Worm (Caenorhabditis elegans) whole organism, L2 larva: ENCODE measurements around the gene T13H5.8.

ENCODE experiments used
- C34F6.9 ChIP-seq: fragments of 150-350 bp; optimal IDR thresholded peaks from 2 replicates; lab custom pipeline; 2014; ENCODE audit warnings: missing biosample characterization, missing genetic modification characterization
- F13H6.1 ChIP-seq: sonication (generic microtip); optimal IDR thresholded peaks from 2 replicates; lab custom pipeline; 2016; ENCODE audit warnings: missing genetic modification characterization, missing compliant biosample characterization
- Y55F3AM.14 ChIP-seq: fragments of 200-800 bp; sonication (Bioruptor generic); optimal IDR thresholded peaks from 2 replicates; lab custom pipeline; 2018; ENCODE audit warnings: mild to moderate bottlenecking, missing genetic modification characterization, missing compliant biosample characterization
- alr-1 ChIP-seq: fragments of 150-350 bp; optimal IDR thresholded peaks from 2 replicates; lab custom pipeline; 2014; ENCODE audit warnings: missing biosample characterization, missing genetic modification characterization
- aly-2 ChIP-seq: fragments of 150-350 bp; optimal IDR thresholded peaks from 2 replicates; lab custom pipeline; 2014; ENCODE audit warnings: missing biosample characterization, missing genetic modification characterization
- ama-1 ChIP-seq: fragments of 150-350 bp; optimal IDR thresholded peaks from 2 replicates; lab custom pipeline; 2018; ENCODE audit warnings: inconsistent platforms
- ceh-16 ChIP-seq: fragments of 150-350 bp; optimal IDR thresholded peaks from 2 replicates; lab custom pipeline; 2014; ENCODE audit warnings: missing biosample characterization, missing genetic modification characterization
- crh-2 ChIP-seq: sonication (generic microtip); optimal IDR thresholded peaks from 2 replicates; lab custom pipeline; 2017; ENCODE audit warnings: missing biosample characterization, missing genetic modification characterization
- egl-27 ChIP-seq: sonication (generic microtip); optimal IDR thresholded peaks from 3 replicates; lab custom pipeline; 2017; ENCODE audit warnings: missing biosample characterization, missing genetic modification reagents, missing genetic modification characterization
- elt-1 ChIP-seq: fragments of 150-350 bp; optimal IDR thresholded peaks from 2 replicates; lab custom pipeline; 2014; ENCODE audit warnings: missing biosample characterization, missing genetic modification characterization
- elt-3 ChIP-seq: sonication (generic microtip); optimal IDR thresholded peaks from 2 replicates; lab custom pipeline; 2017; ENCODE audit warnings: missing biosample characterization, missing genetic modification characterization
- fos-1 ChIP-seq: fragments of 150-350 bp; optimal IDR thresholded peaks from 2 replicates; lab custom pipeline; 2014; ENCODE audit warnings: missing biosample characterization, missing genetic modification characterization
- gmeb-1 ChIP-seq: fragments of 150-350 bp; optimal IDR thresholded peaks from 2 replicates; lab custom pipeline; 2014; ENCODE audit warnings: missing biosample characterization, missing genetic modification characterization
- lin-11 ChIP-seq: fragments of 150-350 bp; sonication (generic microtip); optimal IDR thresholded peaks from 2 replicates; lab custom pipeline; 2014; ENCODE audit warnings: missing biosample characterization, missing genetic modification characterization, inconsistent platforms, mixed read lengths
- lin-13 ChIP-seq: fragments of 150-350 bp; optimal IDR thresholded peaks from 2 replicates; lab custom pipeline; 2014; ENCODE audit warnings: missing biosample characterization, missing genetic modification reagents, missing genetic modification characterization
- lin-39 ChIP-seq: fragments of 150-350 bp; optimal IDR thresholded peaks from 2 replicates; lab custom pipeline; 2014; ENCODE audit warnings: missing biosample characterization, missing genetic modification reagents, missing genetic modification characterization
- lsy-2 ChIP-seq, 2 experiments: fragments of 150-350 bp in 1 of 2; sonication (generic microtip) in 1 of 2; optimal IDR thresholded peaks; 2 replicates each; lab custom pipeline; 2014 to 2017; ENCODE audit warnings: missing biosample characterization in 2 of 2, missing genetic modification characterization in 2 of 2
- mab-5 ChIP-seq: fragments of 150-350 bp; optimal IDR thresholded peaks from 2 replicates; lab custom pipeline; 2014; ENCODE audit warnings: missing biosample characterization, missing genetic modification characterization
- mbf-1 ChIP-seq: sonication (generic microtip); optimal IDR thresholded peaks from 2 replicates; lab custom pipeline; 2017; ENCODE audit warnings: missing biosample characterization, missing genetic modification characterization
- mdl-1 ChIP-seq, 2 experiments: fragments of 150-350 bp in 1 of 2; sonication (generic microtip) in 1 of 2; optimal IDR thresholded peaks; 2 replicates each; lab custom pipeline; 2017; ENCODE audit warnings: missing biosample characterization in 2 of 2, missing genetic modification characterization in 2 of 2
- nhr-129 ChIP-seq: fragments of 150-350 bp; optimal IDR thresholded peaks from 2 replicates; lab custom pipeline; 2014; ENCODE audit warnings: missing biosample characterization, missing genetic modification characterization
- nhr-21 ChIP-seq: fragments of 150-350 bp; optimal IDR thresholded peaks from 2 replicates; lab custom pipeline; 2014; ENCODE audit warnings: missing biosample characterization, missing genetic modification characterization
- nhr-237 ChIP-seq: fragments of 150-350 bp; optimal IDR thresholded peaks from 2 replicates; lab custom pipeline; 2014; ENCODE audit warnings: missing biosample characterization, missing genetic modification characterization
- nhr-25 ChIP-seq: fragments of 150-350 bp; sonication (generic microtip); optimal IDR thresholded peaks from 3 replicates; lab custom pipeline; 2014; ENCODE audit warnings: missing biosample characterization, missing genetic modification characterization
- nhr-6 ChIP-seq: fragments of 150-350 bp; optimal IDR thresholded peaks from 2 replicates; lab custom pipeline; 2014; ENCODE audit warnings: missing biosample characterization, missing genetic modification characterization
- nhr-77 ChIP-seq: fragments of 150-350 bp; optimal IDR thresholded peaks from 2 replicates; lab custom pipeline; 2014; ENCODE audit warnings: missing biosample characterization, missing genetic modification characterization
- sem-4 ChIP-seq: fragments of 150-350 bp; optimal IDR thresholded peaks from 2 replicates; lab custom pipeline; 2014; ENCODE audit warnings: missing biosample characterization, missing genetic modification reagents, missing genetic modification characterization
- skn-1 ChIP-seq: sonication (generic microtip); optimal IDR thresholded peaks from 2 replicates; lab custom pipeline; 2017; ENCODE audit warnings: missing biosample characterization, missing genetic modification characterization
- sma-3 ChIP-seq: sonication (generic microtip); optimal IDR thresholded peaks from 2 replicates; lab custom pipeline; 2016; ENCODE audit warnings: missing genetic modification reagents, missing genetic modification characterization, missing compliant biosample characterization
- sma-9 ChIP-seq, 2 experiments: fragments of 150-350 bp in 1 of 2; sonication (generic microtip) in 1 of 2; optimal IDR thresholded peaks; 2 replicates each; lab custom pipeline; 2014 to 2016; ENCODE audit warnings: missing genetic modification characterization in 2 of 2, mild to moderate bottlenecking in 1 of 2, missing biosample characterization in 1 of 2, missing compliant biosample characterization in 1 of 2, missing genetic modification reagents in 1 of 2, moderate library complexity in 1 of 2
- snpc-4 ChIP-seq: fragments of 150-350 bp; optimal IDR thresholded peaks from 2 replicates; lab custom pipeline; 2014; ENCODE audit warnings: missing biosample characterization, missing genetic modification characterization
- unc-39 ChIP-seq: fragments of 150-350 bp; optimal IDR thresholded peaks from 2 replicates; lab custom pipeline; 2014; ENCODE audit warnings: missing biosample characterization, missing genetic modification characterization
- unc-55 ChIP-seq: fragments of 150-350 bp; sonication (generic microtip); optimal IDR thresholded peaks from 3 replicates; lab custom pipeline; 2014; ENCODE audit warnings: missing biosample characterization, missing genetic modification reagents, missing genetic modification characterization
- unc-62 ChIP-seq: fragments of 150-350 bp; optimal IDR thresholded peaks from 2 replicates; lab custom pipeline; 2014; ENCODE audit warnings: missing biosample characterization, missing genetic modification reagents, missing genetic modification characterization
- zag-1 ChIP-seq: fragments of 150-350 bp; optimal IDR thresholded peaks from 2 replicates; lab custom pipeline; 2014; ENCODE audit warnings: missing biosample characterization, missing genetic modification characterization

T13H5.8 gene

DNA sequence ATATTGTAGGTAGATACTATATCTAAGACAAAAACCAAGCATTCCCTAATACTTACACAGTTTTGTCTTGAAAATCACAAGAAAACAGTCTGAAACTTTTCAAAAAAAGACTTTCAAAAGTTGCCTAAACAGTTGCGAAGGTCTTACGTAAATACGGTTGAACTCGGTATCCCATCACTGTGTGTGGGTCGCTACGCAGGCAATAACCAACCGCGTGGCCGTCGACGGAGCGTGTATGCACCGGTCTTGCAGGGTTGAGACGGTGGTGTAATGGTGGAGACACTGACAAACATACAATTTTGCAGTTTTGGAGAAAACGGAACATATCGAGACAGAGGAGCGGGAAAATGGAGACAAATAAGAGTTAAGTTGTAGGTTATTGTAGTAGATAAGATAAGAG is 42.9 kb downstream of the T13H5.8 start, which contains the start of gene iff-2 (continued):
- peak; percentile 99 for TF ChIP-seq ceh-16 (tag; lab: Kevin White, UChicago)
- TF ChIP-seq egl-27 (tag; lab: Kevin White, UChicago), result peak; percentile 98
- peak; percentile 89 for TF ChIP-seq ama-1 (lab: Kevin White, UChicago)
- TF ChIP-seq lin-39, result no peak
- no peak for TF ChIP-seq aly-2 (tag; lab: Kevin White, UChicago)
- peak; percentile 89 for TF ChIP-seq nhr-77
- TF ChIP-seq nhr-25 (tag; lab: Kevin White, UChicago), result peak; percentile 99
- TF ChIP-seq elt-3 (tag; lab: Kevin White, UChicago), result no peak
- TF ChIP-seq, all 48 proteins: peak for 39

- TF ChIP-seq gmeb-1 (tag; lab: Kevin White, UChicago) (no peak), sem-4 (tag; lab: Kevin White, UChicago) (no peak), unc-62 (no peak), nhr-77 (no peak), skn-1 (tag; lab: Kevin White, UChicago) (no peak), snpc-4 (no peak), mab-5 (tag; lab: Kevin White, UChicago) (no peak), Y55F3AM.14 (GFP tag; lab: Kevin White, UChicago) (no peak), lsy-2 (tag; optimal IDR thresholded peaks at IDR 0.05; lab: Kevin White, UChicago) (no peak)
Measured at ce11 chrII:8562002-8562401, 43.7 kb downstream of the T13H5.8 start, which contains the start of gene F54C9.14. TSS of gene F54C9.14 (plus strand) at chrII:8562302.

DNA sequence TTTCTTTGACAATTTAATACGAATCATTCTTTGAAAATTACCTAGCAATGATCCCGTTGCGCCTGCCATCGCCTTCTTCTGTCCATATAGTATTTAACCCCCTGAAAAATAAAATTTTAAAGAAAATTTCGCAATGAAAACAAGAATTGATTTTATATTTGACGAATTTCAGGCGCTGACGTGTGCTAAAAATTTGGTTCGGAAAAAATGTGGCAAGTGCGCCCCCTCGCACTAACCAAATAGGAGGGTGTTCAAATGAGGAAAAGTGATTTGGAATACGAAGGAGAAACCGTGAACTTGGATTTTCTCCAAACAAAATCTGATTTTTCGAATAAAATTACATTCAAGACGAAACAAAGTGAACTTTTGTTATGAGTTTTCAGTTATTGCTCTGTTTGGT is 47.7 kb downstream of the T13H5.8 start, which contains the start of gene stc-1:
Gene stc-1 (minus strand): TSS at position 101 of the 400 bp plus-strand sequence.
- TF ChIP-seq fos-1 (tag; lab: Kevin White, UChicago) (no peak), unc-55 (GFP tag; lab: Kevin White, UChicago) (peak; percentile 41), crh-2 (tag; lab: Kevin White, UChicago) (peak; percentile 43), unc-62 (no peak), C34F6.9 (peak; percentile 36), nhr-129 (tag; lab: Kevin White, UChicago) (peak; percentile 23), sma-3 (GFP tag; lab: Kevin White, UChicago) (peak; percentile 13), gmeb-1 (tag; lab: Kevin White, UChicago) (peak; percentile 84), mbf-1 (tag; lab: Kevin White, UChicago) (no peak), lsy-2 (tag; optimal IDR thresholded peaks at IDR 0.05; lab: Kevin White, UChicago) (peak in 1 of 2 experiments; percentile 58)
- TF ChIP-seq, all 48 proteins: peak for 7

ce11 chrII:8566806-8567266 is 48.5 kb downstream of the T13H5.8 start, which contains the start of gene F54C9.3:
TSS of gene F54C9.3 (minus strand) at chrII:8566856.
- TF ChIP-seq ceh-16 (tag; lab: Kevin White, UChicago) (no peak), gmeb-1 (tag; lab: Kevin White, UChicago) (peak; percentile 41), aly-2 (tag; lab: Kevin White, UChicago) (no peak), lin-39 (no peak), Y55F3AM.14 (GFP tag; lab: Kevin White, UChicago) (no peak), sma-9 (GFP tag; optimal IDR thresholded peaks at IDR 0.05; lab: Kevin White, UChicago) (peak; percentile 13), sma-9 (tag; optimal IDR thresholded peaks at IDR 0.05; lab: Kevin White, UChicago) (no peak), nhr-21 (no peak), nhr-129 (tag; lab: Kevin White, UChicago) (no peak), nhr-6 (tag; lab: Kevin White, UChicago) (no peak), zag-1 (tag; lab: Kevin White, UChicago) (no peak), mdl-1 (tag; optimal IDR thresholded peaks at IDR 0.05; lab: Kevin White, UChicago) (no peak), unc-55 (GFP tag; lab: Kevin White, UChicago) (no peak), snpc-4 (no peak), crh-2 (tag; lab: Kevin White, UChicago) (peak; percentile 54), unc-39 (tag; lab: Kevin White, UChicago) (no peak), nhr-237 (tag; lab: Kevin White, UChicago) (no peak), lsy-2 (tag; optimal IDR thresholded peaks at IDR 0.05; lab: Kevin White, UChicago) (peak in 1 of 2 experiments; percentile 11), nhr-25 (tag; lab: Kevin White, UChicago) (no peak), unc-62 (no peak), F13H6.1 (peak; percentile 46), alr-1 (no peak), elt-1 (no peak), lin-13 (GFP tag; lab: Kevin White, UChicago) (no peak), lin-11 (tag; lab: Kevin White, UChicago) (no peak), fos-1 (tag; lab: Kevin White, UChicago) (peak; percentile 98)
